Fruit fly (Drosophila melanogaster) whole organism, embryonic: ENCODE measurements around the gene CG15461.

ENCODE experiments used
- ATbp ChIP-seq: fragments of 200-800 bp; sonication (Bioruptor generic); optimal IDR thresholded peaks from 2 replicates; lab custom pipeline; 2017; ENCODE audit warnings: missing biosample characterization, mild to moderate bottlenecking, missing genetic modification characterization, missing genetic modification reagents
- CG10654 ChIP-seq: fragments of 200-800 bp; sonication (Bioruptor generic); optimal IDR thresholded peaks from 2 replicates; lab custom pipeline; 2016; ENCODE audit warnings: missing biosample characterization, missing genetic modification characterization
- CG12391 ChIP-seq: fragments of 200-800 bp; sonication (Bioruptor generic); optimal IDR thresholded peaks from 3 replicates; lab custom pipeline; 2018; ENCODE audit warnings: missing biosample characterization, mild to moderate bottlenecking, missing genetic modification characterization, moderate library complexity
- CG14050 ChIP-seq: fragments of 200-800 bp; sonication (Bioruptor generic); IDR thresholded peaks from 3 replicates; pipeline ENCODE4 v1.3.6; 2022; ENCODE audit warnings: missing biosample characterization, missing genetic modification characterization
- CG15073 ChIP-seq: fragments of 200-800 bp; sonication (Bioruptor generic); optimal IDR thresholded peaks from 2 replicates; lab custom pipeline; 2016; ENCODE audit warnings: missing biosample characterization, missing genetic modification characterization
- CG15269 ChIP-seq: fragments of 200-800 bp; sonication (Bioruptor generic); optimal IDR thresholded peaks from 2 replicates; lab custom pipeline; 2018; ENCODE audit warnings: missing biosample characterization, mild to moderate bottlenecking, missing genetic modification characterization, moderate library complexity
- CG15601 ChIP-seq: fragments of 200-800 bp; sonication (Bioruptor generic); optimal IDR thresholded peaks from 3 replicates; lab custom pipeline; 2019; ENCODE audit warnings: missing biosample characterization, mild to moderate bottlenecking, missing genetic modification characterization, moderate library complexity
- CG15696 ChIP-seq: fragments of 200-800 bp; sonication (Bioruptor generic); optimal IDR thresholded peaks from 2 replicates; lab custom pipeline; 2019; ENCODE audit warnings: missing biosample characterization, mild to moderate bottlenecking, missing genetic modification characterization, moderate library complexity
- CG17912 ChIP-seq: fragments of 200-800 bp; sonication (Bioruptor generic); optimal IDR thresholded peaks from 2 replicates; lab custom pipeline; 2018; ENCODE audit warnings: missing biosample characterization, mild to moderate bottlenecking, missing genetic modification characterization
- CG18262 ChIP-seq: fragments of 200-800 bp; optimal IDR thresholded peaks from 3 replicates; lab custom pipeline; 2019; ENCODE audit warnings: missing biosample characterization, mild to moderate bottlenecking, missing genetic modification characterization, moderate library complexity
- CG2116 ChIP-seq: fragments of 200-800 bp; sonication (Bioruptor generic); optimal IDR thresholded peaks from 3 replicates; lab custom pipeline; 2018; ENCODE audit warnings: missing biosample characterization, mild to moderate bottlenecking, missing genetic modification characterization
- CG2678 ChIP-seq: fragments of 200-800 bp; sonication (Bioruptor generic); optimal IDR thresholded peaks from 3 replicates; lab custom pipeline; 2019; ENCODE audit warnings: missing biosample characterization, mild to moderate bottlenecking, missing genetic modification characterization, moderate library complexity
- CG4617 ChIP-seq: fragments of 200-800 bp; sonication (Bioruptor generic); optimal IDR thresholded peaks from 3 replicates; lab custom pipeline; 2016; ENCODE audit warnings: missing biosample characterization, missing genetic modification characterization, borderline replicate concordance
- CG4854 ChIP-seq: fragments of 200-800 bp; sonication (Bioruptor generic); optimal IDR thresholded peaks from 2 replicates; lab custom pipeline; 2016; ENCODE audit warnings: missing biosample characterization, missing genetic modification characterization, inconsistent platforms
- CG5180 ChIP-seq: fragments of 200-800 bp; sonication (Bioruptor generic); optimal IDR thresholded peaks from 3 replicates; lab custom pipeline; 2017; ENCODE audit warnings: missing biosample characterization, missing genetic modification characterization, mild to moderate bottlenecking, moderate library complexity, missing genetic modification reagents
- CG6654 ChIP-seq: fragments of 200-800 bp; sonication (Bioruptor generic); optimal IDR thresholded peaks from 2 replicates; lab custom pipeline; 2017; ENCODE audit warnings: missing biosample characterization, mild to moderate bottlenecking, missing genetic modification characterization
- CG6683 ChIP-seq: fragments of 200-800 bp; sonication (Bioruptor generic); optimal IDR thresholded peaks from 2 replicates; lab custom pipeline; 2017; ENCODE audit warnings: missing biosample characterization, mild to moderate bottlenecking, missing genetic modification characterization, missing genetic modification reagents
- CG8089 ChIP-seq: fragments of 200-800 bp; sonication (Bioruptor generic); optimal IDR thresholded peaks from 3 replicates; lab custom pipeline; 2016; ENCODE audit warnings: missing biosample characterization, missing genetic modification characterization
- CG9817 ChIP-seq: fragments of 200-800 bp; sonication (Bioruptor generic); optimal IDR thresholded peaks from 2 replicates; lab custom pipeline; 2018; ENCODE audit warnings: missing biosample characterization, mild to moderate bottlenecking, missing genetic modification characterization, moderate library complexity
- Camta ChIP-seq: fragments of 200-800 bp; sonication (Bioruptor generic); optimal IDR thresholded peaks from 2 replicates; lab custom pipeline; 2016; ENCODE audit warnings: missing biosample characterization, missing genetic modification characterization
- CoRest ChIP-seq: fragments of 200-800 bp; sonication (Bioruptor generic); optimal IDR thresholded peaks from 3 replicates; lab custom pipeline; 2018; ENCODE audit warnings: missing biosample characterization, mild to moderate bottlenecking, missing genetic modification characterization, moderate library complexity
- Dfd ChIP-seq, 2 experiments: fragments of >200 bp; optimal IDR thresholded peaks; 2 replicates each; lab custom pipeline; 2017; ENCODE audit warnings: missing biosample characterization in 2 of 2, missing genetic modification characterization in 2 of 2
- Dip3 ChIP-seq: fragments of 200-800 bp; sonication (Bioruptor generic); optimal IDR thresholded peaks from 3 replicates; lab custom pipeline; 2016; ENCODE audit warnings: missing biosample characterization, missing genetic modification characterization
- Dref ChIP-seq: fragments of 200-800 bp; sonication (Bioruptor generic); IDR thresholded peaks from 2 replicates; pipeline ENCODE4 v1.3.6; 2022; ENCODE audit warnings: missing biosample characterization, missing genetic modification characterization
- Ets97D ChIP-seq: fragments of 200-800 bp; sonication (Bioruptor generic); optimal IDR thresholded peaks from 3 replicates; lab custom pipeline; 2016; ENCODE audit warnings: missing biosample characterization, missing genetic modification characterization
- Hmx ChIP-seq: fragments of 200-800 bp; sonication (Bioruptor generic); optimal IDR thresholded peaks from 2 replicates; lab custom pipeline; 2016; ENCODE audit warnings: missing biosample characterization, missing genetic modification characterization
- Hr39 ChIP-seq: fragments of >200 bp; optimal IDR thresholded peaks from 2 replicates; lab custom pipeline; 2017
- Lim3 ChIP-seq: fragments of 200-800 bp; sonication (Bioruptor generic); IDR thresholded peaks from 2 replicates; pipeline ENCODE4 v1.3.6; 2022; ENCODE audit warnings: missing biosample characterization, missing genetic modification characterization
- Max ChIP-seq: fragments of 200-800 bp; sonication (Bioruptor generic); optimal IDR thresholded peaks from 2 replicates; lab custom pipeline; 2016; ENCODE audit warnings: missing biosample characterization, mild to moderate bottlenecking, missing genetic modification characterization
- Mrtf ChIP-seq: fragments of 200-800 bp; sonication (Bioruptor generic); IDR thresholded peaks from 3 replicates; pipeline ENCODE4 v1.3.6; 2022; ENCODE audit warnings: missing biosample characterization, missing genetic modification characterization
- NC2α ChIP-seq: fragments of 200-800 bp; sonication (Bioruptor generic); optimal IDR thresholded peaks from 2 replicates; lab custom pipeline; 2016; ENCODE audit warnings: missing biosample characterization, missing genetic modification characterization
- Neu2 ChIP-seq: fragments of 200-800 bp; sonication (Bioruptor generic); optimal IDR thresholded peaks from 3 replicates; lab custom pipeline; 2016; ENCODE audit warnings: missing biosample characterization, missing genetic modification characterization, borderline replicate concordance
- Optix ChIP-seq: fragments of 200-800 bp; sonication (Bioruptor generic); IDR thresholded peaks from 3 replicates; pipeline ENCODE4 v1.3.6; 2022; ENCODE audit warnings: missing biosample characterization, missing genetic modification characterization
- Ptx1 ChIP-seq: fragments of 200-800 bp; sonication (Bioruptor generic); IDR thresholded peaks from 2 replicates; pipeline ENCODE4 v1.3.6; 2022; ENCODE audit warnings: missing biosample characterization, missing genetic modification characterization
- Ravus ChIP-seq: fragments of 200-800 bp; sonication (Bioruptor generic); IDR thresholded peaks from 2 replicates; pipeline ENCODE4 v1.3.6; 2022; ENCODE audit warnings: missing biosample characterization, missing genetic modification characterization
- corto ChIP-seq: fragments of 200-800 bp; sonication (Bioruptor generic); optimal IDR thresholded peaks from 2 replicates; lab custom pipeline; 2016; ENCODE audit warnings: missing biosample characterization, mild to moderate bottlenecking, missing genetic modification characterization, moderate library complexity
- da ChIP-seq: fragments of 200-800 bp; sonication (Bioruptor generic); optimal IDR thresholded peaks from 2 replicates; lab custom pipeline; 2016; ENCODE audit warnings: missing biosample characterization, missing genetic modification characterization
- fd3F ChIP-seq: fragments of 200-800 bp; sonication (Bioruptor generic); optimal IDR thresholded peaks from 2 replicates; lab custom pipeline; 2018; ENCODE audit warnings: missing biosample characterization, mild to moderate bottlenecking, missing genetic modification characterization, moderate library complexity
- gcm2 ChIP-seq: fragments of 200-800 bp; sonication (Bioruptor generic); optimal IDR thresholded peaks from 2 replicates; lab custom pipeline; 2016; ENCODE audit warnings: missing biosample characterization, missing genetic modification characterization
- grau ChIP-seq: fragments of 200-800 bp; optimal IDR thresholded peaks from 3 replicates; lab custom pipeline; 2019; ENCODE audit warnings: missing biosample characterization, mild to moderate bottlenecking, missing genetic modification characterization, moderate library complexity
- jing ChIP-seq: fragments of 200-800 bp; sonication (Bioruptor generic); optimal IDR thresholded peaks from 2 replicates; lab custom pipeline; 2018; ENCODE audit warnings: missing biosample characterization, mild to moderate bottlenecking, missing genetic modification characterization
- kni ChIP-seq: fragments of 200-800 bp; sonication (Bioruptor generic); optimal IDR thresholded peaks from 3 replicates; lab custom pipeline; 2017; ENCODE audit warnings: mild to moderate bottlenecking, missing biosample characterization, missing genetic modification reagents, missing genetic modification characterization
- knrl ChIP-seq: fragments of 200-800 bp; sonication (Bioruptor generic); IDR thresholded peaks from 3 replicates; pipeline ENCODE4 v1.3.6; 2022; ENCODE audit warnings: missing biosample characterization, missing genetic modification characterization; ENCODE audit not compliant: partially characterized antibody
- lbe ChIP-seq: fragments of 200-800 bp; sonication (Bioruptor generic); optimal IDR thresholded peaks from 2 replicates; lab custom pipeline; 2016; ENCODE audit warnings: missing biosample characterization, mild to moderate bottlenecking, missing genetic modification characterization
- p53 ChIP-seq: fragments of 200-800 bp; sonication (Bioruptor generic); optimal IDR thresholded peaks from 2 replicates; lab custom pipeline; 2016; ENCODE audit warnings: missing biosample characterization, missing genetic modification characterization
- peb ChIP-seq: fragments of 200-800 bp; sonication (Bioruptor generic); IDR thresholded peaks from 2 replicates; pipeline ENCODE4 v1.3.6; 2022; ENCODE audit warnings: missing biosample characterization, missing genetic modification characterization
- rib ChIP-seq: fragments of 200-800 bp; sonication (Bioruptor generic); IDR thresholded peaks from 2 replicates; pipeline ENCODE4 v1.3.6; 2022; ENCODE audit warnings: missing biosample characterization, missing genetic modification characterization
- sens ChIP-seq: fragments of 200-800 bp; sonication (Bioruptor generic); peaks from one replicate; lab custom pipeline; 2016; ENCODE audit warnings: missing biosample characterization, missing genetic modification characterization
- sob ChIP-seq: fragments of 200-800 bp; sonication (Bioruptor generic); IDR thresholded peaks from 2 replicates; pipeline ENCODE4 v1.3.6; 2022; ENCODE audit warnings: missing biosample characterization, missing genetic modification characterization
- ssp ChIP-seq: fragments of 200-800 bp; sonication (Bioruptor generic); IDR thresholded peaks from 2 replicates; pipeline ENCODE4 v1.3.6; 2022; ENCODE audit warnings: missing biosample characterization, missing genetic modification characterization
- toy ChIP-seq: fragments of 200-800 bp; sonication (Bioruptor generic); IDR thresholded peaks from 2 replicates; pipeline ENCODE4 v1.3.6; 2022; ENCODE audit warnings: missing biosample characterization, missing genetic modification characterization
- trh ChIP-seq: fragments of 200-800 bp; sonication (Bioruptor generic); optimal IDR thresholded peaks from 2 replicates; lab custom pipeline; 2016; ENCODE audit warnings: missing biosample characterization, missing genetic modification characterization

Gene CG15461

DNA sequence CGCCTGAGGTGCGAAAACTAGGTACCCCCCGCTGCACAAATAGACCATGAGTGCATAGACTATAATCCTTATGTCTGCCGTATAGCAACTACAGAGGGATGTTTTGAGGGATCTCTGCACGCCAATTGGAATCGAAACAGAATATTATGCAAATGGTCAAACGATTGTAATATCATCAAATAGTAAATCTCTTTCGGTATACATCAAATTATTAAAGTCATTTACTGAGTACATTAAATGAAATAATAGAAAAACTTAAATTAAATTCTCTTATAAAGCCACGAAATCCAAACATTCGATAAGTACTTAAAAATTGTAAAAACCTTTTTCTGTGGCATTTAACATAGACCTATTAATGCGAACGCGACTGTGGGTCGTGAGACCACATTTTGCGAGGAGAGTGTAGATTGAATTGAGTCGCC is 2.7 kb downstream of the CG15461 start (continued):
- no peak for TF ChIP-seq CG4617 (GFP tag; lab: Kevin White, UChicago)
- no peak for TF ChIP-seq lbe (GFP tag; lab: Kevin White, UChicago)
- TF ChIP-seq Camta (GFP tag; lab: Kevin White, UChicago): peak; percentile 16
- no peak for TF ChIP-seq CG14050
- TF ChIP-seq trh: peak; percentile 6
- peak; percentile 28 for TF ChIP-seq CG15073
- no peak for TF ChIP-seq NC2α (GFP tag; lab: Kevin White, UChicago)
- TF ChIP-seq Hr39 (lab: Kevin White, UChicago): no peak
- TF ChIP-seq p53 (GFP tag; lab: Kevin White, UChicago): no peak
- TF ChIP-seq Max (GFP tag; lab: Kevin White, UChicago): peak; percentile 49
- TF ChIP-seq Ptx1 (GFP tag; lab: Robert Waterston, UW): peak; percentile 51
- TF ChIP-seq fd3F (GFP tag; lab: Kevin White, UChicago): no peak
- peak; percentile 80 for TF ChIP-seq sens (GFP tag; lab: Kevin White, UChicago)
- TF ChIP-seq kni (GFP tag; lab: Kevin White, UChicago): peak; percentile 1
- peak; percentile 5 for TF ChIP-seq CG9817 (tag; lab: Kevin White, UChicago)
- no peak for TF ChIP-seq ssp (GFP tag; lab: Robert Waterston, UW)
- TF ChIP-seq Ets97D (GFP tag; lab: Kevin White, UChicago): no peak
- peak; percentile 81 for TF ChIP-seq CG2678
- no peak for TF ChIP-seq CG6683 (GFP tag; lab: Kevin White, UChicago)
- no peak for TF ChIP-seq CG17912 (GFP tag; lab: Kevin White, UChicago)
- peak; percentile 71 for TF ChIP-seq grau (tag; lab: Kevin White, UChicago)
- TF ChIP-seq da (GFP tag; lab: Kevin White, UChicago): no peak
- TF ChIP-seq ATbp (GFP tag; lab: Kevin White, UChicago): peak; percentile 15
- peak; percentile 55 for TF ChIP-seq CG6654 (GFP tag; lab: Kevin White, UChicago)
- TF ChIP-seq CG18262 (tag; lab: Kevin White, UChicago): peak; percentile 81
- TF ChIP-seq CG15269 (tag; lab: Kevin White, UChicago): peak; percentile 59
- TF ChIP-seq Dfd (GFP tag; optimal IDR thresholded peaks at IDR 0.05; lab: Kevin White, UChicago): no peak
- TF ChIP-seq CG8089 (GFP tag; lab: Kevin White, UChicago): no peak
- TF ChIP-seq gcm2 (GFP tag; lab: Kevin White, UChicago): no peak
- peak; percentile 7 for TF ChIP-seq Hmx
- TF ChIP-seq jing (GFP tag; lab: Kevin White, UChicago): peak; percentile 21
- TF ChIP-seq corto (GFP tag; lab: Kevin White, UChicago): no peak
- peak; percentile 70 for TF ChIP-seq CoRest
- no peak for TF ChIP-seq Optix (GFP tag; lab: Robert Waterston, UW)
- TF ChIP-seq Dref: no peak
- no peak for TF ChIP-seq toy
- peak; percentile 37 for TF ChIP-seq CG15696 (tag; lab: Kevin White, UChicago)
- no peak for TF ChIP-seq CG4854 (GFP tag; lab: Kevin White, UChicago)
- peak; percentile 2 for TF ChIP-seq CG2116 (GFP tag; lab: Kevin White, UChicago)
- TF ChIP-seq Dip3 (GFP tag; lab: Kevin White, UChicago): peak; percentile 34
- peak; percentile 58 for TF ChIP-seq CG5180 (GFP tag; lab: Kevin White, UChicago)
- TF ChIP-seq sob (GFP tag; lab: Robert Waterston, UW): no peak
- no peak for TF ChIP-seq peb (GFP tag; lab: Robert Waterston, UW)
- TF ChIP-seq rib (GFP tag; lab: Robert Waterston, UW): 0 out of 2 replicates have a peak, but pooled peaks have one; percentile 27
- TF ChIP-seq Lim3 (GFP tag; lab: Robert Waterston, UW): no peak
- TF ChIP-seq CG12391: peak; percentile 65
- TF ChIP-seq Neu2 (GFP tag; lab: Kevin White, UChicago): no peak
- peak; percentile 20 for TF ChIP-seq CG10654 (GFP tag; lab: Kevin White, UChicago)
- no peak for TF ChIP-seq knrl (GFP tag; lab: Robert Waterston, UW)
- no peak for TF ChIP-seq Ravus (GFP tag; lab: Robert Waterston, UW)
- peak; percentile 60 for TF ChIP-seq CG15601
- TF ChIP-seq Mrtf (GFP tag; lab: Robert Waterston, UW): no peak
